Worm (Caenorhabditis elegans) whole organism, L2 larva: ENCODE results near the gene nspc-19.

Source experiments
- F13H6.1 ChIP-seq: sonication (generic microtip); optimal IDR thresholded peaks from 2 replicates; lab custom pipeline; 2016; ENCODE audit warnings: missing genetic modification characterization, missing compliant biosample characterization
- ZK546.5 ChIP-seq: sonication (generic microtip); optimal IDR thresholded peaks from 2 replicates; lab custom pipeline; 2017; ENCODE audit warnings: missing biosample characterization, missing genetic modification characterization
- aly-2 ChIP-seq: fragments of 150-350 bp; optimal IDR thresholded peaks from 2 replicates; lab custom pipeline; 2014; ENCODE audit warnings: missing biosample characterization, missing genetic modification characterization
- elt-1 ChIP-seq: fragments of 150-350 bp; optimal IDR thresholded peaks from 2 replicates; lab custom pipeline; 2014; ENCODE audit warnings: missing biosample characterization, missing genetic modification characterization
- elt-3 ChIP-seq: sonication (generic microtip); optimal IDR thresholded peaks from 2 replicates; lab custom pipeline; 2017; ENCODE audit warnings: missing biosample characterization, missing genetic modification characterization
- fos-1 ChIP-seq: fragments of 150-350 bp; optimal IDR thresholded peaks from 2 replicates; lab custom pipeline; 2014; ENCODE audit warnings: missing biosample characterization, missing genetic modification characterization
- lin-39 ChIP-seq: fragments of 150-350 bp; optimal IDR thresholded peaks from 2 replicates; lab custom pipeline; 2014; ENCODE audit warnings: missing biosample characterization, missing genetic modification reagents, missing genetic modification characterization
- lsy-2 ChIP-seq, 2 experiments: fragments of 150-350 bp in 1 of 2; sonication (generic microtip) in 1 of 2; optimal IDR thresholded peaks; 2 replicates each; lab custom pipeline; 2014 to 2017; ENCODE audit warnings: missing biosample characterization in 2 of 2, missing genetic modification characterization in 2 of 2
- mdl-1 ChIP-seq, 2 experiments: fragments of 150-350 bp in 1 of 2; sonication (generic microtip) in 1 of 2; optimal IDR thresholded peaks; 2 replicates each; lab custom pipeline; 2017; ENCODE audit warnings: missing biosample characterization in 2 of 2, missing genetic modification characterization in 2 of 2
- nhr-25 ChIP-seq: fragments of 150-350 bp; sonication (generic microtip); optimal IDR thresholded peaks from 3 replicates; lab custom pipeline; 2014; ENCODE audit warnings: missing biosample characterization, missing genetic modification characterization
- skn-1 ChIP-seq: sonication (generic microtip); optimal IDR thresholded peaks from 2 replicates; lab custom pipeline; 2017; ENCODE audit warnings: missing biosample characterization, missing genetic modification characterization
- unc-55 ChIP-seq: fragments of 150-350 bp; sonication (generic microtip); optimal IDR thresholded peaks from 3 replicates; lab custom pipeline; 2014; ENCODE audit warnings: missing biosample characterization, missing genetic modification reagents, missing genetic modification characterization
- ztf-4 ChIP-seq: fragments of 150-350 bp; optimal IDR thresholded peaks from 2 replicates; lab custom pipeline; 2014; ENCODE audit warnings: missing biosample characterization, missing genetic modification characterization

DNA sequence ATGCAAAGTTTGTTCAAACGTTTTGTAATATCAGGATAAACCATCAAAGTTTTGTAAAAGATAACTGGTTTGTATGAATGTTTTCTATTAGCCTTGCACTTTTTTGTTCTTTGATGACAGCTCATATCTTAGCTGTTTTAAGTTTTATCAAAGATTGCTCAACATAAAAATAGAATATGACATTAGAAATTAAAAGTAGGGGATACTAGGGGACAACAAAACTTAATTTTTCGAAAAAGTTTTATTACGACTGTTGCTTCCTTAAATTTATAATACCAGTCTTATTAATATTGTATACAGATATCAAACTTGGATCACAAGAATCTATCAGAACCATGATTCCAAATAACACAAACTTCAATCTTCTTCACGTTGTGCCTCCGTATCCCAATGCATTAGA is 32.7 kb upstream of the nspc-19 start, which contains the start of gene ztf-14:
- TF ChIP-seq F13H6.1 (tag; lab: Kevin White, UChicago) (no peak), ZK546.5 (tag; lab: Kevin White, UChicago) (no peak), fos-1 (tag; lab: Kevin White, UChicago) (no peak), unc-55 (GFP tag; lab: Kevin White, UChicago) (no peak), lin-39 (no peak), lsy-2 (tag; optimal IDR thresholded peaks at IDR 0.05; lab: Kevin White, UChicago) (no peak), skn-1 (tag; lab: Kevin White, UChicago) (no peak), ztf-4 (tag; lab: Kevin White, UChicago) (no peak), aly-2 (tag; lab: Kevin White, UChicago) (no peak), elt-3 (tag; lab: Kevin White, UChicago) (no peak), elt-1 (tag; lab: Kevin White, UChicago) (no peak), mdl-1 (tag; optimal IDR thresholded peaks at IDR 0.05; lab: Kevin White, UChicago) (no peak), nhr-25 (no peak)
